Fruit fly (Drosophila melanogaster) whole organism: ENCODE data around the gene CG43843.

Experiments
- CG8478 ChIP-seq: fragments of >200 bp; optimal IDR thresholded peaks from 2 replicates; lab custom pipeline; 2018; ENCODE audit warnings: inconsistent platforms
- Dll ChIP-seq: fragments of >200 bp; optimal IDR thresholded peaks from 2 replicates; lab custom pipeline; 2017
- EcR ChIP-seq, 2 experiments: fragments of >200 bp; optimal IDR thresholded peaks; 2 replicates each; lab custom pipeline; 2017; ENCODE audit warnings: missing biosample characterization in 2 of 2, missing genetic modification characterization in 2 of 2, missing genetic modification reagents in 2 of 2
- pan ChIP-seq: fragments of >200 bp; optimal IDR thresholded peaks from 2 replicates; lab custom pipeline; 2017
- psq ChIP-seq: fragments of >200 bp; optimal IDR thresholded peaks from 2 replicates; lab custom pipeline; 2017
- usp ChIP-seq: fragments of >200 bp; optimal IDR thresholded peaks from 2 replicates; lab custom pipeline; 2017; ENCODE audit warnings: missing biosample characterization, missing genetic modification characterization, mixed read lengths

DNA sequence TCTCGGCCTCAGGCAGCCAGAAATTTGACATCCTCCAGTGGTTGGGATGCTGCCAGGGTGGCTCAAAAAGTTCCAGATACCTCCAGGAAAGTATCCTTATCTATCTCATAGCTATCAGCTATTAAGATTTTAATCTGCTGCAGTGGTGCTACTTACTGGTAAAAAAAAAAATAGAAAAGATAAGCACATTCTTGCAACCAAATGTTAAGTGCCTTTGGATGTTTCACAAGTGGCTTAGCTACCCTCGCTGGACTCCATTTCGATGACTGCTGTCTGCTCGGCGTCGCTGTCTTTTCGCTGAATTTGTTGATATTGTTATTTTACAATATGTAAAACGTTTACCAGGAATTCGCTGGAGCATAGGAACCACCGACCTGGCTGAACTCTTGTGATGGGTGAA, 7.5 kb downstream of the CG43843 start:
- no peak for TF ChIP-seq CG8478
- TF ChIP-seq usp (GFP tag; lab: Kevin White, UChicago), result no peak
- no peak for TF ChIP-seq Dll
- TF ChIP-seq pan, result no peak
- TF ChIP-seq EcR (GFP tag; optimal IDR thresholded peaks at IDR 0.05; lab: Kevin White, UChicago), result no peak
- TF ChIP-seq psq (lab: Kevin White, UChicago), result no peak
